Worm (Caenorhabditis elegans): ENCODE measurements around the gene rpl-34.

- TF ChIP-seq flt-1 (GFP tag; IDR thresholded peaks at IDR 0.05): no peak
- TF ChIP-seq ztf-23 (GFP tag; IDR thresholded peaks at IDR 0.05): no peak
- TF ChIP-seq cog-1 (tag; optimal IDR thresholded peaks at IDR 0.05): no peak
- TF ChIP-seq ref-1 (GFP tag; conservative IDR thresholded peaks at IDR 0.05): no peak
- no peak for TF ChIP-seq T22C8.4 (GFP tag; IDR thresholded peaks at IDR 0.05)
- no peak for TF ChIP-seq tab-1 (GFP tag; IDR thresholded peaks at IDR 0.05)
Measured at ce11 chrIV:12290744-12291143, 21.9 kb downstream of the rpl-34 start, which contains the start of gene C42C1.8.

Measured in whole organism, midembryonic.